Worm (Caenorhabditis elegans) whole organism, young adult: Measurements from ENCODE around the gene F28B12.1.

ENCODE experiments used
- F10E7.11 ChIP-seq: sonication (generic microtip); optimal IDR thresholded peaks from 2 replicates; lab custom pipeline; 2017; ENCODE audit warnings: mild to moderate bottlenecking, missing genetic modification characterization, moderate library complexity, missing compliant biosample characterization
- Y56A3A.18 ChIP-seq: fragments of 200-800 bp; sonication (Bioruptor generic); IDR thresholded peaks from 2 replicates; pipeline ENCODE4 v1.3.6; 2022; ENCODE audit warnings: missing genetic modification reagents, missing genetic modification characterization, missing compliant biosample characterization
- aptf-3 ChIP-seq: fragments of 200-800 bp; sonication (Bioruptor generic); IDR thresholded peaks from 2 replicates; pipeline ENCODE4 v1.3.6; 2022; ENCODE audit warnings: missing genetic modification characterization, missing compliant biosample characterization
- chd-7 ChIP-seq: sonication (generic microtip); optimal IDR thresholded peaks from 2 replicates; lab custom pipeline; 2016; ENCODE audit warnings: mild to moderate bottlenecking, missing genetic modification characterization, moderate library complexity, missing compliant biosample characterization
- ets-4 ChIP-seq: fragments of 200-800 bp; sonication (Bioruptor generic); optimal IDR thresholded peaks from 2 replicates; lab custom pipeline; 2018; ENCODE audit warnings: mild to moderate bottlenecking, missing genetic modification characterization, missing compliant biosample characterization
- gei-17 ChIP-seq: fragments of 200-800 bp; sonication (Bioruptor generic); optimal IDR thresholded peaks from 2 replicates; lab custom pipeline; 2018; ENCODE audit warnings: mild to moderate bottlenecking, missing genetic modification characterization, missing compliant biosample characterization
- hmg-1.2 ChIP-seq: fragments of 200-800 bp; sonication (Bioruptor generic); IDR thresholded peaks from 2 replicates; pipeline ENCODE4 v1.3.6; 2022; ENCODE audit warnings: missing genetic modification reagents, missing genetic modification characterization, missing compliant biosample characterization
- mel-28 ChIP-seq: sonication (generic microtip); optimal IDR thresholded peaks from 2 replicates; lab custom pipeline; 2016; ENCODE audit warnings: borderline replicate concordance, mild to moderate bottlenecking, missing genetic modification characterization, missing compliant biosample characterization
- nfya-1 ChIP-seq: sonication (generic microtip); optimal IDR thresholded peaks from 2 replicates; lab custom pipeline; 2017; ENCODE audit warnings: antibody characterized with exemption, missing compliant biosample characterization, missing genetic modification characterization, borderline replicate concordance; ENCODE audit not compliant: insufficient read depth
- pha-4 ChIP-seq: fragments of 150-350 bp; sonication (generic microtip); optimal IDR thresholded peaks from 2 replicates; lab custom pipeline; 2014; ENCODE audit warnings: missing biosample characterization, missing genetic modification reagents, missing genetic modification characterization
- sdz-38 ChIP-seq: sonication (generic microtip); optimal IDR thresholded peaks from 2 replicates; lab custom pipeline; 2016; ENCODE audit warnings: missing genotype, missing genetic modification characterization, missing compliant biosample characterization
- tbp1 ChIP-seq: fragments of 200-800 bp; sonication (Bioruptor generic); optimal IDR thresholded peaks from 2 replicates; lab custom pipeline; 2018; ENCODE audit warnings: mild to moderate bottlenecking, missing genetic modification characterization, missing compliant biosample characterization
- unc-62 ChIP-seq: fragments of 150-350 bp; optimal IDR thresholded peaks from 2 replicates; lab custom pipeline; 2014; ENCODE audit warnings: missing biosample characterization, missing genetic modification reagents, missing genetic modification characterization

DNA sequence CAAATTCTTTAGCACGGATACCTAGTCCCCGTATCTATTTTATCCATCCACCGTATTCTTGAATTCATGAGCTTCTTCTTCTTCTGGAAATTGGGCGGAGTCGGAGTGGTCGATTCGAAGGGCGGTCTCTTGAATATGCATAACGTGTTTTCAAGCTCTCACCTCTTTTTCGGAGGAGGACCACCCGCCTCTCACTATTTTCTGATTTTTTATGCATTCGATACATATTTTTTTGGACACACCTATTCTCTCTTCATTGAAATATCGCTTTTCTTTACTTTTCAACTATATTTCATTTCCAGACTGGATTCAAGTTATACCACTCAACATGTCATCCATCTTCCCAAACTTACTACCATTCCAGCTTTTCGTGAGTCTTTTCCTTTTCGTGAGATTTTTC, 14.2 kb upstream of the F28B12.1 start, which contains the start of gene egl-44:
- TF ChIP-seq aptf-3 (GFP tag; lab: Robert Waterston, UW) (no peak), hmg-1.2 (GFP tag; lab: Robert Waterston, UW) (no peak), F10E7.11 (no peak), chd-7 (tag; lab: Kevin White, UChicago) (no peak), tbp1 (GFP tag; lab: Kevin White, UChicago) (no peak), pha-4 (no peak), sdz-38 (tag; lab: Kevin White, UChicago) (no peak), unc-62 (no peak), nfya-1 (tag; lab: Kevin White, UChicago) (no peak), ets-4 (GFP tag; lab: Kevin White, UChicago) (no peak), gei-17 (GFP tag; lab: Kevin White, UChicago) (no peak), mel-28 (tag; lab: Kevin White, UChicago) (no peak), Y56A3A.18 (GFP tag; lab: Robert Waterston, UW) (no peak)
